Worm (Caenorhabditis elegans) whole organism, L3 larva: Measurements from ENCODE around the gene ubc-6.

Source experiments
- R02D3.7 ChIP-seq: fragments of 150-350 bp; optimal IDR thresholded peaks from 2 replicates; lab custom pipeline; 2014; ENCODE audit warnings: missing biosample characterization, missing genetic modification characterization
- ZK546.5 ChIP-seq: sonication (generic microtip); optimal IDR thresholded peaks from 2 replicates; lab custom pipeline; 2017; ENCODE audit warnings: missing biosample characterization, missing genetic modification characterization
- aly-2 ChIP-seq: fragments of 150-350 bp; optimal IDR thresholded peaks from 2 replicates; lab custom pipeline; 2014; ENCODE audit warnings: missing biosample characterization, missing genetic modification characterization
- ceh-16 ChIP-seq: sonication (generic microtip); optimal IDR thresholded peaks from 2 replicates; lab custom pipeline; 2017; ENCODE audit warnings: missing biosample characterization, missing genetic modification characterization
- ceh-28 ChIP-seq: fragments of 150-350 bp; optimal IDR thresholded peaks from 2 replicates; lab custom pipeline; 2014; ENCODE audit warnings: missing biosample characterization, missing genetic modification reagents, missing genetic modification characterization
- ceh-82 ChIP-seq: fragments of 150-350 bp; optimal IDR thresholded peaks from 2 replicates; lab custom pipeline; 2014; ENCODE audit warnings: missing biosample characterization, missing genetic modification characterization
- ceh-9 ChIP-seq: sonication (generic microtip); optimal IDR thresholded peaks from 2 replicates; lab custom pipeline; 2018; ENCODE audit warnings: missing biosample characterization, missing genetic modification characterization
- daf-12 ChIP-seq: fragments of 150-350 bp; optimal IDR thresholded peaks from 2 replicates; lab custom pipeline; 2014; ENCODE audit warnings: missing biosample characterization, missing genetic modification reagents, missing genetic modification characterization
- egl-27 ChIP-seq: sonication (generic microtip); optimal IDR thresholded peaks from 4 replicates; lab custom pipeline; 2017; ENCODE audit warnings: missing biosample characterization, missing genetic modification reagents, missing genetic modification characterization
- egl-5 ChIP-seq: fragments of 150-350 bp; optimal IDR thresholded peaks from 2 replicates; lab custom pipeline; 2017; ENCODE audit warnings: missing biosample characterization, missing genetic modification reagents, missing genetic modification characterization, inconsistent platforms
- elt-1 ChIP-seq: fragments of 150-350 bp; optimal IDR thresholded peaks from 2 replicates; lab custom pipeline; 2014; ENCODE audit warnings: missing biosample characterization, missing genetic modification characterization
- elt-2 ChIP-seq: sonication (generic microtip); optimal IDR thresholded peaks from 2 replicates; lab custom pipeline; 2016; ENCODE audit warnings: missing genetic modification reagents, mild to moderate bottlenecking, missing genetic modification characterization, missing compliant biosample characterization
- elt-3 ChIP-seq, 3 experiments: fragments of 150-350 bp in 1 of 3; sonication (generic microtip) in 2 of 3; optimal IDR thresholded peaks; 2 replicates in 2 of 3; 4 replicates in 1 of 3; lab custom pipeline; 2014 to 2017; ENCODE audit warnings: missing biosample characterization in 3 of 3, missing genetic modification characterization in 3 of 3
- fos-1 ChIP-seq: fragments of 150-350 bp; optimal IDR thresholded peaks from 2 replicates; lab custom pipeline; 2014; ENCODE audit warnings: missing biosample characterization, missing genetic modification characterization
- hmg-11 ChIP-seq: sonication (generic microtip); optimal IDR thresholded peaks from 2 replicates; lab custom pipeline; 2016; ENCODE audit warnings: missing genetic modification characterization, missing compliant biosample characterization
- jun-1 ChIP-seq: fragments of 150-350 bp; optimal IDR thresholded peaks from 2 replicates; lab custom pipeline; 2014; ENCODE audit warnings: missing biosample characterization, missing genetic modification reagents, missing genetic modification characterization
- lin-15B ChIP-seq: fragments of 150-350 bp; optimal IDR thresholded peaks from 2 replicates; lab custom pipeline; 2014; ENCODE audit warnings: missing biosample characterization, missing genetic modification characterization
- lsy-12 ChIP-seq: sonication (generic microtip); optimal IDR thresholded peaks from 2 replicates; lab custom pipeline; 2016; ENCODE audit warnings: mild to moderate bottlenecking, missing genetic modification characterization, missing compliant biosample characterization
- mdl-1 ChIP-seq: fragments of 150-350 bp; optimal IDR thresholded peaks from 2 replicates; lab custom pipeline; 2014; ENCODE audit warnings: missing biosample characterization, missing genetic modification characterization
- mml-1 ChIP-seq: fragments of 150-350 bp; sonication (generic microtip); optimal IDR thresholded peaks from 3 replicates; lab custom pipeline; 2014; ENCODE audit warnings: missing biosample characterization, missing genetic modification characterization
- nfya-1 ChIP-seq: sonication (generic microtip); optimal IDR thresholded peaks from 2 replicates; lab custom pipeline; 2017; ENCODE audit warnings: missing genetic modification characterization, mild to moderate bottlenecking, missing compliant biosample characterization, antibody characterized with exemption, moderate library complexity; ENCODE audit not compliant: insufficient read depth
- nhr-11 ChIP-seq: fragments of 150-350 bp; optimal IDR thresholded peaks from 2 replicates; lab custom pipeline; 2014; ENCODE audit warnings: missing biosample characterization, missing genetic modification characterization
- nhr-23 ChIP-seq: fragments of 150-350 bp; optimal IDR thresholded peaks from 2 replicates; lab custom pipeline; 2014; ENCODE audit warnings: missing biosample characterization, missing genetic modification reagents, missing genetic modification characterization
- nhr-25 ChIP-seq: sonication (generic microtip); optimal IDR thresholded peaks from 2 replicates; lab custom pipeline; 2017; ENCODE audit warnings: missing biosample characterization, missing genetic modification characterization
- nhr-43 ChIP-seq: sonication (generic microtip); optimal IDR thresholded peaks from 2 replicates; lab custom pipeline; 2016; ENCODE audit warnings: mild to moderate bottlenecking, missing genetic modification characterization, missing compliant biosample characterization; ENCODE audit not compliant: poor library complexity, severe bottlenecking
- nhr-76 ChIP-seq: fragments of 150-350 bp; sonication (generic microtip); optimal IDR thresholded peaks from 5 replicates; lab custom pipeline; 2014; ENCODE audit warnings: missing biosample characterization, missing genetic modification characterization
- nhr-77 ChIP-seq: fragments of 150-350 bp; optimal IDR thresholded peaks from 2 replicates; lab custom pipeline; 2014; ENCODE audit warnings: missing biosample characterization, missing genetic modification characterization
- pha-4 ChIP-seq: fragments of 150-350 bp; optimal IDR thresholded peaks from 2 replicates; lab custom pipeline; 2014; ENCODE audit warnings: missing biosample characterization, missing genetic modification reagents, missing genetic modification characterization
- pqm-1 ChIP-seq: fragments of 150-350 bp; optimal IDR thresholded peaks from 2 replicates; lab custom pipeline; 2017; ENCODE audit warnings: missing biosample characterization, missing genetic modification characterization, inconsistent platforms
- sea-2 ChIP-seq: fragments of 150-350 bp; sonication (generic microtip); optimal IDR thresholded peaks from 4 replicates; lab custom pipeline; 2014; ENCODE audit warnings: missing biosample characterization, missing genetic modification reagents, missing genetic modification characterization
- skn-1 ChIP-seq: fragments of 150-350 bp; optimal IDR thresholded peaks from 2 replicates; lab custom pipeline; 2014; ENCODE audit warnings: missing biosample characterization, missing genetic modification characterization
- snpc-4 ChIP-seq: fragments of 150-350 bp; optimal IDR thresholded peaks from 2 replicates; lab custom pipeline; 2014; ENCODE audit warnings: missing biosample characterization, missing genetic modification characterization
- tbx-2 ChIP-seq: sonication (generic microtip); optimal IDR thresholded peaks from 2 replicates; lab custom pipeline; 2016; ENCODE audit warnings: mild to moderate bottlenecking, missing genetic modification characterization, missing compliant biosample characterization
- unc-62 ChIP-seq: fragments of 150-350 bp; sonication (generic microtip); optimal IDR thresholded peaks from 4 replicates; lab custom pipeline; 2014; ENCODE audit warnings: missing biosample characterization, missing genetic modification reagents, missing genetic modification characterization
- ztf-11 ChIP-seq: fragments of 150-350 bp; optimal IDR thresholded peaks from 2 replicates; lab custom pipeline; 2014; ENCODE audit warnings: missing biosample characterization, missing genetic modification characterization
- ztf-4 ChIP-seq: fragments of 150-350 bp; optimal IDR thresholded peaks from 2 replicates; lab custom pipeline; 2014; ENCODE audit warnings: missing biosample characterization, missing genetic modification characterization

The ubc-6 gene

ce11 chrII:7478487-7479234, at the start of gene ubc-6, which contains the start of gene aka-1:
Gene ubc-6 (plus strand): TSS chrII:7479187.
Gene aka-1 (minus strand): TSS chrII:7478537.
- peak; percentile 81 for TF ChIP-seq pha-4 (tag; lab: Kevin White, UChicago)
- peak; percentile 85 for TF ChIP-seq hmg-11 (tag; lab: Kevin White, UChicago)
- TF ChIP-seq ceh-16 (tag; lab: Kevin White, UChicago) = no peak
- TF ChIP-seq jun-1 = peak; percentile 73
- peak; percentile 83 for TF ChIP-seq lsy-12 (tag; lab: Kevin White, UChicago)
- peak; percentile 67 for TF ChIP-seq nhr-43 (tag; lab: Kevin White, UChicago)
- peak; percentile 4 for TF ChIP-seq nhr-11 (tag; lab: Kevin White, UChicago)
- TF ChIP-seq pqm-1 (tag; lab: Kevin White, UChicago) = peak; percentile 13
- TF ChIP-seq R02D3.7 (tag; lab: Kevin White, UChicago) = peak; percentile 79
- TF ChIP-seq unc-62 = peak; percentile 60
- peak; percentile 62 for TF ChIP-seq snpc-4 (tag; lab: Kevin White, UChicago)
- TF ChIP-seq tbx-2 (tag; lab: Kevin White, UChicago) = peak; percentile 82
- no peak for TF ChIP-seq aly-2
- peak; percentile 79 for TF ChIP-seq nhr-23 (tag; lab: Kevin White, UChicago)
- peak; percentile 60 for TF ChIP-seq elt-2
- TF ChIP-seq egl-5 (tag; lab: Kevin White, UChicago) = peak; percentile 37
- peak; percentile 79 for TF ChIP-seq ceh-28 (tag; lab: Kevin White, UChicago)
- TF ChIP-seq ztf-11 (tag; lab: Kevin White, UChicago) = no peak
- TF ChIP-seq nfya-1 (tag; lab: Kevin White, UChicago) = peak; percentile 77
- TF ChIP-seq ceh-82 (tag; lab: Kevin White, UChicago) = peak; percentile 26
- TF ChIP-seq elt-3 (tag; optimal IDR thresholded peaks at IDR 0.05; lab: Kevin White, UChicago) = peak in 1 of 3 experiments; percentile 26
- peak; percentile 81 for TF ChIP-seq nhr-25 (tag; lab: Kevin White, UChicago)
- no peak for TF ChIP-seq ZK546.5
- peak; percentile 80 for TF ChIP-seq lin-15B (tag; lab: Kevin White, UChicago)
- TF ChIP-seq elt-1 (tag; lab: Kevin White, UChicago) = no peak
- TF ChIP-seq fos-1 = peak; percentile 31
- no peak for TF ChIP-seq skn-1 (tag; lab: Kevin White, UChicago)

- TF ChIP-seq ceh-82 (tag; lab: Kevin White, UChicago) (no peak), ceh-16 (tag; lab: Kevin White, UChicago) (no peak), tbx-2 (tag; lab: Kevin White, UChicago) (no peak), nfya-1 (tag; lab: Kevin White, UChicago) (no peak), mdl-1 (tag; lab: Kevin White, UChicago) (no peak), daf-12 (no peak), egl-27 (no peak), unc-62 (no peak), nhr-76 (tag; lab: Kevin White, UChicago) (no peak)
These were observed 46.7 kb upstream of the ubc-6 start, which contains the start of gene srd-54 for ce11 chrII:7432327-7432726. Gene srd-54 (plus strand): TSS chrII:7432627.

- TF ChIP-seq fos-1 (no peak), tbx-2 (tag; lab: Kevin White, UChicago) (no peak), hmg-11 (tag; lab: Kevin White, UChicago) (no peak), nhr-76 (tag; lab: Kevin White, UChicago) (no peak), mml-1 (tag; lab: Kevin White, UChicago) (no peak), nhr-23 (tag; lab: Kevin White, UChicago) (no peak), pha-4 (tag; lab: Kevin White, UChicago) (no peak), nhr-77 (tag; lab: Kevin White, UChicago) (no peak), unc-62 (no peak), sea-2 (GFP tag; lab: Kevin White, UChicago) (no peak), nhr-11 (tag; lab: Kevin White, UChicago) (no peak), R02D3.7 (tag; lab: Kevin White, UChicago) (no peak), ztf-4 (tag; lab: Kevin White, UChicago) (no peak), ceh-9 (no peak)
These were observed 44.8 kb upstream of the ubc-6 start, which contains the start of gene kcc-3 for ce11 chrII:7434182-7434581. Gene kcc-3 (minus strand): TSS chrII:7434282.
